Fruit fly (Drosophila melanogaster) whole organism, embryonic: ENCODE data around the gene Inx5.

Experiments
- BEAF-32 ChIP-seq: fragments of 200-800 bp; sonication (Bioruptor generic); optimal IDR thresholded peaks from 3 replicates; lab custom pipeline; 2017; ENCODE audit warnings: missing biosample characterization, missing genetic modification characterization, mild to moderate bottlenecking, moderate library complexity, missing genetic modification reagents
- Blimp-1 ChIP-seq: fragments of 200-800 bp; sonication (Bioruptor generic); optimal IDR thresholded peaks from 3 replicates; lab custom pipeline; 2018; ENCODE audit warnings: missing biosample characterization, missing genetic modification characterization, mild to moderate bottlenecking, moderate library complexity, missing genetic modification reagents
- CG10431 ChIP-seq: fragments of 200-800 bp; sonication (Bioruptor generic); optimal IDR thresholded peaks from 3 replicates; lab custom pipeline; 2018; ENCODE audit warnings: missing biosample characterization, mild to moderate bottlenecking, missing genetic modification characterization
- CG12659 ChIP-seq: fragments of 200-800 bp; sonication (Bioruptor generic); optimal IDR thresholded peaks from 3 replicates; lab custom pipeline; 2017; ENCODE audit warnings: mild to moderate bottlenecking, missing biosample characterization, missing genetic modification reagents, missing genetic modification characterization
- CG13424 ChIP-seq: fragments of 200-800 bp; sonication (Bioruptor generic); optimal IDR thresholded peaks from 2 replicates; lab custom pipeline; 2019; ENCODE audit warnings: missing biosample characterization, mild to moderate bottlenecking, missing genetic modification characterization, moderate library complexity
- CG14050 ChIP-seq: fragments of 200-800 bp; sonication (Bioruptor generic); IDR thresholded peaks from 3 replicates; pipeline ENCODE4 v1.3.6; 2022; ENCODE audit warnings: missing biosample characterization, missing genetic modification characterization
- CG15514 ChIP-seq: fragments of 200-800 bp; sonication (Bioruptor generic); optimal IDR thresholded peaks from 3 replicates; lab custom pipeline; 2017; ENCODE audit warnings: missing biosample characterization, missing genetic modification characterization, mild to moderate bottlenecking, moderate library complexity, missing genetic modification reagents
- CG16813 ChIP-seq: fragments of 200-800 bp; sonication (Bioruptor generic); IDR thresholded peaks from 3 replicates; pipeline ENCODE4 v1.3.6; 2022; ENCODE audit warnings: missing biosample characterization, missing genetic modification characterization; ENCODE audit not compliant: partially characterized antibody
- CG2120 ChIP-seq: fragments of 200-800 bp; sonication (Bioruptor generic); optimal IDR thresholded peaks from 3 replicates; lab custom pipeline; 2016; ENCODE audit warnings: missing biosample characterization, missing genetic modification characterization
- CG2678 ChIP-seq: fragments of 200-800 bp; sonication (Bioruptor generic); optimal IDR thresholded peaks from 3 replicates; lab custom pipeline; 2019; ENCODE audit warnings: missing biosample characterization, mild to moderate bottlenecking, missing genetic modification characterization, moderate library complexity
- CG2889 ChIP-seq: fragments of 200-800 bp; sonication (Bioruptor generic); IDR thresholded peaks from 3 replicates; pipeline ENCODE4 v1.3.6; 2022; ENCODE audit warnings: missing biosample characterization, missing genetic modification characterization
- CG30431 ChIP-seq: fragments of 200-800 bp; sonication (Bioruptor generic); optimal IDR thresholded peaks from 2 replicates; lab custom pipeline; 2017; ENCODE audit warnings: missing biosample characterization, missing genetic modification characterization
- CG32767 ChIP-seq: fragments of 200-800 bp; sonication (Bioruptor generic); IDR thresholded peaks from 2 replicates; pipeline ENCODE4 v1.3.6; 2022; ENCODE audit warnings: missing biosample characterization, missing genetic modification characterization
- CG4424 ChIP-seq: fragments of 200-800 bp; sonication (Bioruptor generic); optimal IDR thresholded peaks from 3 replicates; lab custom pipeline; 2016; ENCODE audit warnings: missing biosample characterization, missing genetic modification characterization
- CG6689 ChIP-seq: fragments of 200-800 bp; sonication (Bioruptor generic); IDR thresholded peaks from 2 replicates; pipeline ENCODE4 v1.3.6; 2022; ENCODE audit warnings: missing biosample characterization, missing genetic modification characterization
- CG7357 ChIP-seq: fragments of 200-800 bp; sonication (Bioruptor generic); IDR thresholded peaks from 3 replicates; pipeline ENCODE4 v1.3.6; 2022; ENCODE audit warnings: missing biosample characterization, missing genetic modification characterization
- CG8924 ChIP-seq: fragments of 200-800 bp; optimal IDR thresholded peaks from 3 replicates; lab custom pipeline; 2019; ENCODE audit warnings: missing biosample characterization, mild to moderate bottlenecking, missing genetic modification characterization, moderate library complexity
- CG9727 ChIP-seq: fragments of 200-800 bp; sonication (Bioruptor generic); optimal IDR thresholded peaks from 3 replicates; lab custom pipeline; 2017; ENCODE audit warnings: missing biosample characterization, mild to moderate bottlenecking, missing genetic modification characterization
- CTCF ChIP-seq: fragments of 200-800 bp; sonication (Bioruptor generic); optimal IDR thresholded peaks from 2 replicates; lab custom pipeline; 2017; ENCODE audit warnings: missing biosample characterization, mild to moderate bottlenecking, missing genetic modification characterization, moderate library complexity
- Camta ChIP-seq: fragments of 200-800 bp; sonication (Bioruptor generic); optimal IDR thresholded peaks from 2 replicates; lab custom pipeline; 2016; ENCODE audit warnings: missing biosample characterization, missing genetic modification characterization
- CoRest ChIP-seq: fragments of 200-800 bp; sonication (Bioruptor generic); optimal IDR thresholded peaks from 3 replicates; lab custom pipeline; 2018; ENCODE audit warnings: missing biosample characterization, mild to moderate bottlenecking, missing genetic modification characterization, moderate library complexity
- Dad ChIP-seq: fragments of 200-800 bp; sonication (Bioruptor generic); optimal IDR thresholded peaks from 3 replicates; lab custom pipeline; 2016; ENCODE audit warnings: missing biosample characterization, missing genetic modification characterization
- Deaf1 ChIP-seq: fragments of 200-800 bp; optimal IDR thresholded peaks from 3 replicates; lab custom pipeline; 2019; ENCODE audit warnings: missing biosample characterization, mild to moderate bottlenecking, missing genetic modification characterization, moderate library complexity
- Dip2 ChIP-seq: fragments of 200-800 bp; sonication (Bioruptor generic); IDR thresholded peaks from 2 replicates; pipeline ENCODE4 v1.3.6; 2022; ENCODE audit warnings: missing biosample characterization, missing genetic modification characterization
- Drgx ChIP-seq: fragments of 200-800 bp; sonication (Bioruptor generic); IDR thresholded peaks from 2 replicates; pipeline ENCODE4 v1.3.6; 2022; ENCODE audit warnings: missing biosample characterization, missing genetic modification characterization
- Fer1 ChIP-seq: fragments of 200-800 bp; sonication (Bioruptor generic); optimal IDR thresholded peaks from 2 replicates; lab custom pipeline; 2017; ENCODE audit warnings: missing biosample characterization, mild to moderate bottlenecking, missing genetic modification characterization
- Fer3 ChIP-seq: fragments of 200-800 bp; sonication (Bioruptor generic); optimal IDR thresholded peaks from 2 replicates; lab custom pipeline; 2018; ENCODE audit warnings: missing biosample characterization, mild to moderate bottlenecking, missing genetic modification characterization, moderate library complexity
- Hr3 ChIP-seq: fragments of 200-800 bp; sonication (Bioruptor generic); optimal IDR thresholded peaks from 3 replicates; lab custom pipeline; 2016; ENCODE audit warnings: missing biosample characterization, missing genetic modification characterization
- Nf-YC ChIP-seq: fragments of 200-800 bp; optimal IDR thresholded peaks from 3 replicates; lab custom pipeline; 2019; ENCODE audit warnings: missing biosample characterization, mild to moderate bottlenecking, missing genetic modification characterization, moderate library complexity
- Rfx ChIP-seq: fragments of 200-800 bp; sonication (Bioruptor generic); IDR thresholded peaks from 2 replicates; pipeline ENCODE4 v1.3.6; 2022; ENCODE audit warnings: missing biosample characterization, missing genetic modification characterization
- Xbp1 ChIP-seq: fragments of 200-800 bp; sonication (Bioruptor generic); optimal IDR thresholded peaks from 3 replicates; lab custom pipeline; 2016; ENCODE audit warnings: missing biosample characterization, mild to moderate bottlenecking, missing genetic modification characterization
- ab ChIP-seq: fragments of 200-800 bp; sonication (Bioruptor generic); optimal IDR thresholded peaks from 2 replicates; lab custom pipeline; 2016; ENCODE audit warnings: missing biosample characterization, missing genetic modification characterization
- al ChIP-seq: fragments of 200-800 bp; sonication (Bioruptor generic); IDR thresholded peaks from 2 replicates; pipeline ENCODE4 v1.3.6; 2022; ENCODE audit warnings: missing biosample characterization, missing genetic modification characterization
- ase ChIP-seq: fragments of 200-800 bp; sonication (Bioruptor generic); IDR thresholded peaks from 3 replicates; pipeline ENCODE4 v1.3.6; 2022; ENCODE audit warnings: missing biosample characterization, missing genetic modification characterization
- dmrt11E ChIP-seq: fragments of 200-800 bp; sonication (Bioruptor generic); optimal IDR thresholded peaks from 3 replicates; lab custom pipeline; 2018; ENCODE audit warnings: missing biosample characterization, mild to moderate bottlenecking, missing genetic modification characterization, moderate library complexity
- h ChIP-seq: fragments of >200 bp; optimal IDR thresholded peaks from 2 replicates; lab custom pipeline; 2017
- hbn ChIP-seq: fragments of 200-800 bp; sonication (Bioruptor generic); IDR thresholded peaks from 2 replicates; pipeline ENCODE4 v1.3.6; 2022; ENCODE audit warnings: missing biosample characterization, missing genetic modification characterization; ENCODE audit not compliant: partially characterized antibody
- lbe ChIP-seq: fragments of 200-800 bp; sonication (Bioruptor generic); optimal IDR thresholded peaks from 2 replicates; lab custom pipeline; 2016; ENCODE audit warnings: missing biosample characterization, mild to moderate bottlenecking, missing genetic modification characterization
- lmd ChIP-seq: fragments of 200-800 bp; sonication (Bioruptor generic); IDR thresholded peaks from 2 replicates; pipeline ENCODE4 v1.3.6; 2022; ENCODE audit warnings: missing biosample characterization, missing genetic modification characterization
- nerfin-1 ChIP-seq: fragments of 200-800 bp; sonication (Bioruptor generic); optimal IDR thresholded peaks from 3 replicates; lab custom pipeline; 2019; ENCODE audit warnings: missing biosample characterization, mild to moderate bottlenecking, missing genetic modification characterization, moderate library complexity
- psq ChIP-seq: fragments of 200-800 bp; sonication (Bioruptor generic); optimal IDR thresholded peaks from 2 replicates; lab custom pipeline; 2017; ENCODE audit warnings: missing biosample characterization, missing genetic modification characterization
- rib ChIP-seq: fragments of 200-800 bp; sonication (Bioruptor generic); IDR thresholded peaks from 2 replicates; pipeline ENCODE4 v1.3.6; 2022; ENCODE audit warnings: missing biosample characterization, missing genetic modification characterization
- sc ChIP-seq, 3 experiments: fragments of >200 bp in 2 of 3; fragments of 200-800 bp in 1 of 3; sonication (Bioruptor generic) in 1 of 3; optimal IDR thresholded peaks; 2 replicates in 2 of 3; 3 replicates in 1 of 3; lab custom pipeline; 2017; ENCODE audit warnings: mild to moderate bottlenecking in 1 of 3, missing biosample characterization in 1 of 3, missing genetic modification characterization in 1 of 3, missing genetic modification reagents in 1 of 3
- sens ChIP-seq: fragments of 200-800 bp; sonication (Bioruptor generic); peaks from one replicate; lab custom pipeline; 2016; ENCODE audit warnings: missing biosample characterization, missing genetic modification characterization
- sisA ChIP-seq: fragments of 200-800 bp; sonication (Bioruptor generic); IDR thresholded peaks from 2 replicates; pipeline ENCODE4 v1.3.6; 2022; ENCODE audit warnings: missing biosample characterization, missing genetic modification characterization
- slou ChIP-seq: fragments of 200-800 bp; sonication (Bioruptor generic); optimal IDR thresholded peaks from 3 replicates; lab custom pipeline; 2016; ENCODE audit warnings: missing biosample characterization, missing genetic modification characterization
- tgo ChIP-seq: fragments of 200-800 bp; sonication (Bioruptor generic); IDR thresholded peaks from 3 replicates; pipeline ENCODE4 v1.3.6; 2022; ENCODE audit warnings: missing biosample characterization, missing genetic modification characterization
- unpg ChIP-seq: fragments of 200-800 bp; sonication (Bioruptor generic); optimal IDR thresholded peaks from 3 replicates; lab custom pipeline; 2018; ENCODE audit warnings: missing biosample characterization, mild to moderate bottlenecking, missing genetic modification characterization, moderate library complexity
- zfh1 ChIP-seq: fragments of 200-800 bp; sonication (Bioruptor generic); IDR thresholded peaks from 3 replicates; pipeline ENCODE4 v1.3.6; 2022; ENCODE audit warnings: missing biosample characterization, missing genetic modification characterization
- zfh2 ChIP-seq: fragments of 200-800 bp; sonication (Bioruptor generic); optimal IDR thresholded peaks from 2 replicates; lab custom pipeline; 2016; ENCODE audit warnings: missing biosample characterization, missing genetic modification characterization

Inx5 gene

dm6 chrX:19152570-19153287 lies 18.0 kb downstream of the Inx5 start (continued):
- TF ChIP-seq hbn (GFP tag; lab: Robert Waterston, UW) (no peak), Deaf1 (tag; lab: Kevin White, UChicago) (no peak), Xbp1 (GFP tag; lab: Kevin White, UChicago) (peak; percentile 59), ase (0 out of 3 replicates have a peak, but pooled peaks have one; percentile 48), CG16813 (GFP tag; lab: Robert Waterston, UW) (no peak), sc (optimal IDR thresholded peaks at IDR 0.05; lab: Kevin White, UChicago) (no peak), sc (GFP tag; optimal IDR thresholded peaks at IDR 0.05; lab: Kevin White, UChicago) (peak; percentile 41), sens (GFP tag; lab: Kevin White, UChicago) (peak; percentile 85), sisA (peak; percentile 46), CG2120 (GFP tag; lab: Kevin White, UChicago) (no peak), BEAF-32 (GFP tag; lab: Kevin White, UChicago) (no peak), Fer1 (peak; percentile 22), h (lab: Kevin White, UChicago) (no peak), Hr3 (peak; percentile 48), CG13424 (peak; percentile 61), rib (GFP tag; lab: Robert Waterston, UW) (no peak), lmd (GFP tag; lab: Robert Waterston, UW) (peak; percentile 50; the same call in 1 of the 2 replicates), Dad (no peak), CG30431 (GFP tag; lab: Kevin White, UChicago) (peak; percentile 43), CG10431 (GFP tag; lab: Kevin White, UChicago) (no peak), Nf-YC (tag; lab: Kevin White, UChicago) (no peak), unpg (GFP tag; lab: Kevin White, UChicago) (peak; percentile 68), tgo (peak; percentile 49; the same call in 2 of the 3 replicates), Blimp-1 (GFP tag; lab: Kevin White, UChicago) (peak; percentile 66), dmrt11E (tag; lab: Kevin White, UChicago) (peak; percentile 73), CG4424 (GFP tag; lab: Kevin White, UChicago) (peak; percentile 76), CG15514 (GFP tag; lab: Kevin White, UChicago) (peak; percentile 1), lbe (GFP tag; lab: Kevin White, UChicago) (peak; percentile 58), al (GFP tag; lab: Robert Waterston, UW) (0 out of 2 replicates have a peak, but pooled peaks have one; percentile 15), slou (GFP tag; lab: Kevin White, UChicago) (no peak), zfh2 (no peak), CG2889 (GFP tag; lab: Robert Waterston, UW) (0 out of 3 replicates have a peak, but pooled peaks have one; percentile 10), nerfin-1 (tag; lab: Kevin White, UChicago) (peak; percentile 8), CG2678 (tag; lab: Kevin White, UChicago) (peak; percentile 75), ab (GFP tag; lab: Kevin White, UChicago) (no peak), Drgx (GFP tag; lab: Robert Waterston, UW) (peak; percentile 35; the same call in 1 of the 2 replicates), CG6689 (GFP tag; lab: Robert Waterston, UW) (peak; percentile 59), CG7357 (GFP tag; lab: Robert Waterston, UW) (0 out of 3 replicates have a peak, but pooled peaks have one; percentile 8), CG8924 (tag; lab: Kevin White, UChicago) (peak; percentile 27), Fer3 (tag; lab: Kevin White, UChicago) (peak; percentile 34), Dip2 (GFP tag; lab: Robert Waterston, UW) (no peak), psq (GFP tag; lab: Kevin White, UChicago) (no peak), zfh1 (peak; percentile 59), CG14050 (GFP tag; lab: Robert Waterston, UW) (peak; percentile 36; the same call in 1 of the 3 replicates), CoRest (peak; percentile 71), CG9727 (GFP tag; lab: Kevin White, UChicago) (peak; percentile 73), Rfx (GFP tag; lab: Robert Waterston, UW) (peak; percentile 4; the same call in 1 of the 2 replicates), Camta (GFP tag; lab: Kevin White, UChicago) (peak; percentile 6), CG12659 (GFP tag; lab: Kevin White, UChicago) (peak; percentile 48), CTCF (GFP tag; lab: Kevin White, UChicago) (no peak), CG32767 (GFP tag; lab: Robert Waterston, UW) (no peak)
